Fruit fly (Drosophila melanogaster) Kc167 (cell line): ENCODE measurements around the gene Lsp1gamma.

Experiments
- Myc ChIP-seq: fragments of >200 bp; optimal IDR thresholded peaks from 2 replicates; lab custom pipeline; 2017; ENCODE audit warnings: missing external identifiers
- Sin3A ChIP-seq: fragments of >200 bp; optimal IDR thresholded peaks from 2 replicates; lab custom pipeline; 2018; ENCODE audit warnings: missing external identifiers
- h ChIP-seq: fragments of >200 bp; optimal IDR thresholded peaks from 3 replicates; lab custom pipeline; 2018; ENCODE audit warnings: missing external identifiers
- insv ChIP-seq: fragments of >200 bp; optimal IDR thresholded peaks from 3 replicates; lab custom pipeline; 2018; ENCODE audit warnings: missing external identifiers
- psq ChIP-seq: fragments of >200 bp; optimal IDR thresholded peaks from 2 replicates; lab custom pipeline; 2017; ENCODE audit warnings: missing external identifiers
- ttk ChIP-seq: sonication (Bioruptor generic); optimal IDR thresholded peaks from 2 replicates; lab custom pipeline; 2017; ENCODE audit warnings: missing external identifiers

Lsp1gamma gene

dm6 chr3L:86937-87336 is 20.7 kb downstream of the Lsp1gamma start:
- no peak for TF ChIP-seq ttk (lab: Kevin White, UChicago)
- no peak for TF ChIP-seq Sin3A (lab: Kevin White, UChicago)
- TF ChIP-seq Myc (lab: Kevin White, UChicago): no peak
- no peak for TF ChIP-seq h (lab: Kevin White, UChicago)
- no peak for TF ChIP-seq psq (lab: Kevin White, UChicago)
- TF ChIP-seq insv (lab: Kevin White, UChicago): no peak

- TF ChIP-seq Sin3A (lab: Kevin White, UChicago): no peak
- TF ChIP-seq h (lab: Kevin White, UChicago): no peak
- TF ChIP-seq ttk (lab: Kevin White, UChicago): no peak
- TF ChIP-seq Myc (lab: Kevin White, UChicago): no peak
- no peak for TF ChIP-seq insv (lab: Kevin White, UChicago)
- TF ChIP-seq psq (lab: Kevin White, UChicago): no peak
These were observed 24.7 kb downstream of the Lsp1gamma start for dm6 chr3L:90885-91284.

dm6 chr3L:91933-92332 is 25.7 kb downstream of the Lsp1gamma start:
- no peak for TF ChIP-seq Myc (lab: Kevin White, UChicago)
- TF ChIP-seq psq (lab: Kevin White, UChicago): no peak
- TF ChIP-seq Sin3A (lab: Kevin White, UChicago): no peak
- no peak for TF ChIP-seq insv (lab: Kevin White, UChicago)
- TF ChIP-seq h (lab: Kevin White, UChicago): no peak
- TF ChIP-seq ttk (lab: Kevin White, UChicago): no peak

dm6 chr3L:93562-93961 is 27.3 kb downstream of the Lsp1gamma start:
- TF ChIP-seq h (lab: Kevin White, UChicago) (no peak), psq (lab: Kevin White, UChicago) (no peak), Sin3A (lab: Kevin White, UChicago) (no peak), insv (lab: Kevin White, UChicago) (no peak), Myc (lab: Kevin White, UChicago) (no peak), ttk (lab: Kevin White, UChicago) (no peak)

- no peak for TF ChIP-seq insv (lab: Kevin White, UChicago)
- TF ChIP-seq ttk (lab: Kevin White, UChicago): no peak
- no peak for TF ChIP-seq Sin3A (lab: Kevin White, UChicago)
- TF ChIP-seq psq (lab: Kevin White, UChicago): no peak
- no peak for TF ChIP-seq h (lab: Kevin White, UChicago)
- TF ChIP-seq Myc (lab: Kevin White, UChicago): no peak
These were observed 27.8 kb downstream of the Lsp1gamma start for dm6 chr3L:94062-94461.

dm6 chr3L:94866-95265 is 28.6 kb downstream of the Lsp1gamma start:
- TF ChIP-seq ttk (lab: Kevin White, UChicago) (no peak), Myc (lab: Kevin White, UChicago) (no peak), psq (lab: Kevin White, UChicago) (no peak), insv (lab: Kevin White, UChicago) (no peak), Sin3A (lab: Kevin White, UChicago) (no peak)

- no peak for TF ChIP-seq Sin3A (lab: Kevin White, UChicago)
- no peak for TF ChIP-seq insv (lab: Kevin White, UChicago)
- no peak for TF ChIP-seq ttk (lab: Kevin White, UChicago)
- no peak for TF ChIP-seq h (lab: Kevin White, UChicago)
- no peak for TF ChIP-seq psq (lab: Kevin White, UChicago)
- no peak for TF ChIP-seq Myc (lab: Kevin White, UChicago)
These were observed 29.4 kb downstream of the Lsp1gamma start for dm6 chr3L:95425-96139.

dm6 chr3L:97823-98222 is 31.6 kb downstream of the Lsp1gamma start:
- TF ChIP-seq psq (lab: Kevin White, UChicago): no peak
- no peak for TF ChIP-seq h (lab: Kevin White, UChicago)
- no peak for TF ChIP-seq ttk (lab: Kevin White, UChicago)

- TF ChIP-seq Sin3A (lab: Kevin White, UChicago) (no peak), psq (lab: Kevin White, UChicago) (no peak), ttk (lab: Kevin White, UChicago) (no peak), h (lab: Kevin White, UChicago) (no peak)
These were observed 32.0 kb downstream of the Lsp1gamma start, which contains the start of gene CG12483 for dm6 chr3L:98275-98674. CG12483 (minus strand) TSS chr3L:98375.

dm6 chr3L:104076-104475 is 37.8 kb downstream of the Lsp1gamma start:
- no peak for TF ChIP-seq Myc (lab: Kevin White, UChicago)
- TF ChIP-seq ttk (lab: Kevin White, UChicago): no peak
- TF ChIP-seq psq (lab: Kevin White, UChicago): no peak
- TF ChIP-seq Sin3A (lab: Kevin White, UChicago): no peak
- TF ChIP-seq insv (lab: Kevin White, UChicago): no peak
- no peak for TF ChIP-seq h (lab: Kevin White, UChicago)

dm6 chr3L:109058-109457 is 42.8 kb downstream of the Lsp1gamma start:
- no peak for TF ChIP-seq Myc (lab: Kevin White, UChicago)
- no peak for TF ChIP-seq insv (lab: Kevin White, UChicago)
- TF ChIP-seq Sin3A (lab: Kevin White, UChicago): no peak
- TF ChIP-seq psq (lab: Kevin White, UChicago): no peak
- TF ChIP-seq h (lab: Kevin White, UChicago): no peak

- no peak for TF ChIP-seq ttk (lab: Kevin White, UChicago)
- TF ChIP-seq Sin3A (lab: Kevin White, UChicago): no peak
- no peak for TF ChIP-seq psq (lab: Kevin White, UChicago)
- no peak for TF ChIP-seq Myc (lab: Kevin White, UChicago)
- TF ChIP-seq insv (lab: Kevin White, UChicago): no peak
- TF ChIP-seq h (lab: Kevin White, UChicago): no peak
These were observed 43.7 kb downstream of the Lsp1gamma start for dm6 chr3L:109936-110335.
